Worm (Caenorhabditis elegans) whole organism, L1 larva: Measurements from ENCODE around the gene C17C3.24.

Experiments used
- ces-1 ChIP-seq: fragments of 150-350 bp; optimal IDR thresholded peaks from 2 replicates; lab custom pipeline; 2014; ENCODE audit warnings: missing biosample characterization, missing genetic modification reagents, missing genetic modification characterization
- egl-27 ChIP-seq, 2 experiments: fragments of 150-350 bp in 1 of 2; sonication (generic microtip); optimal IDR thresholded peaks; 3 replicates each; lab custom pipeline; 2017 to 2018; ENCODE audit warnings: missing biosample characterization in 2 of 2, missing genetic modification characterization in 2 of 2, missing genetic modification reagents in 2 of 2
- jun-1 ChIP-seq: fragments of 150-350 bp; optimal IDR thresholded peaks from 2 replicates; lab custom pipeline; 2014; ENCODE audit warnings: missing biosample characterization, missing genetic modification reagents, missing genetic modification characterization
- mab-9 ChIP-seq: fragments of 200-800 bp; sonication (Bioruptor generic); IDR thresholded peaks from 2 replicates; pipeline ENCODE4 v1.3.6; 2022; ENCODE audit warnings: missing genetic modification reagents, missing genetic modification characterization, missing compliant biosample characterization
- nhr-11 ChIP-seq: fragments of 150-350 bp; optimal IDR thresholded peaks from 2 replicates; lab custom pipeline; 2014; ENCODE audit warnings: missing biosample characterization, missing genetic modification characterization
- nhr-237 ChIP-seq: fragments of 150-350 bp; optimal IDR thresholded peaks from 2 replicates; lab custom pipeline; 2014; ENCODE audit warnings: missing biosample characterization, missing genetic modification characterization
- skn-1 ChIP-seq: fragments of 150-350 bp; optimal IDR thresholded peaks from 2 replicates; lab custom pipeline; 2014; ENCODE audit warnings: missing biosample characterization, missing genetic modification characterization
- unc-62 ChIP-seq: fragments of 150-350 bp; optimal IDR thresholded peaks from 2 replicates; lab custom pipeline; 2014; ENCODE audit warnings: missing biosample characterization, missing genetic modification reagents, missing genetic modification characterization
- ztf-11 ChIP-seq, 2 experiments: sonication (generic microtip); optimal IDR thresholded peaks; 2 replicates each; lab custom pipeline; 2016 to 2017; ENCODE audit warnings: missing genetic modification characterization in 2 of 2, missing biosample characterization in 1 of 2, missing compliant biosample characterization in 1 of 2

DNA sequence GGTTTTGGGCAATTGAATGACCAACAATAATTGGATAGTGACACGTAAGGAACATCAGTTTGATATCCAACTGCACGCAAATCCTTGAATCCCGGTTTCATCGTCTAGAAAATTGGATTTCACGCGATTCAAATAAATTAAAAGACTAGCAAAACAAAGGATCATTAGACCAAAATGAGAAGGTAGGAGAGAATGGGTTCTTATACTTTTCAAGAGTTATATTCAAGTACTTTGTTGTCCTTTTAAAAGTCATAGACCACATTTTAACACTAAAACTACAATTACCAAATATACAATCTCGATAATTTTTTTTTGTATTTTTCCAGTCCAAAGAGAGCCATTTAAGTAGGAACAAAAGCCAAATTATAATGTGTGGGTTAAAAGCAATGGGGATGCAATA is 40.7 kb upstream of the C17C3.24 start, which contains the start of gene T25E4.2:
- TF ChIP-seq egl-27 (tag; optimal IDR thresholded peaks at IDR 0.05; lab: Kevin White, UChicago), result no peak
- no peak for TF ChIP-seq mab-9
- TF ChIP-seq ces-1 (GFP tag; lab: Kevin White, UChicago), result no peak
- TF ChIP-seq nhr-11 (tag; lab: Kevin White, UChicago), result no peak
- no peak for TF ChIP-seq ztf-11 (tag; optimal IDR thresholded peaks at IDR 0.05; lab: Kevin White, UChicago)
- TF ChIP-seq unc-62 (GFP tag; lab: Kevin White, UChicago), result no peak
- TF ChIP-seq jun-1, result no peak
- TF ChIP-seq nhr-237, result no peak
- no peak for TF ChIP-seq skn-1
